Fruit fly (Drosophila melanogaster): Measurements from ENCODE around the gene RluA-2.
A peak's percentile ranks its signal among the peaks of the same experiment; 100 is the strongest.

The RluA-2 gene

DNA sequence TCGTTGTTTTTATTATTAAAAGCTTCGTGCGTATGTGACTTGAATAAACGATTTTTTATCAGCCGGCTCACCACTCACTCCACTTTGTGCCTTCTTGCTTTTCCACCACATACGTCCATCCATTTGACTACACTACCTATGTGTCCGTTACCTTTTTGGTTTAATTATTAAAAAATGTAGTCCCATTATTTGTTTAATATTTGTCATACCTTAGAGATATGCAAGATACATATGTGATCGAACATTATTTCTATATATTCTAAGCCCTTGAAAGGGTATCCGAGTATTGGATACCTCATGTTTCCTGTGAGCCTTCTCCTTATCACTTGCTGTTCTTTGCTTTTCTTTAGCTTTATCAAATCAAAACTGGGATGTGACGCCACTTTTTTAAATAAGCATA, 42.4 kb downstream of the RluA-2 start (continued):
- TF ChIP-seq Hr39 (GFP tag; optimal IDR thresholded peaks at IDR 0.05) (peak; percentile 91), CG8632 (GFP tag; optimal IDR thresholded peaks at IDR 0.05) (peak; percentile 85), CG3919 (GFP tag; optimal IDR thresholded peaks at IDR 0.05) (peak; percentile 87), CG6163 (GFP tag; IDR thresholded peaks at IDR 0.05) (peak; percentile 89), Ets96B (tag; optimal IDR thresholded peaks at IDR 0.05) (peak; percentile 91), cyc (GFP tag; optimal IDR thresholded peaks at IDR 0.05) (peak; percentile 90), CG31627 (GFP tag; optimal IDR thresholded peaks at IDR 0.05) (peak; percentile 90), CG10669 (GFP tag; optimal IDR thresholded peaks at IDR 0.05) (peak; percentile 88), CG34406 (GFP tag; optimal IDR thresholded peaks at IDR 0.05) (peak; percentile 88), CG6808 (GFP tag; optimal IDR thresholded peaks at IDR 0.05) (peak; percentile 77), topi (GFP tag; optimal IDR thresholded peaks at IDR 0.05) (peak; percentile 90), CG3032 (tag; optimal IDR thresholded peaks at IDR 0.05) (peak; percentile 84), Gug (GFP tag; IDR thresholded peaks at IDR 0.05) (peak; percentile 63), esn (GFP tag; optimal IDR thresholded peaks at IDR 0.05) (peak; percentile 94), CG6276 (GFP tag; optimal IDR thresholded peaks at IDR 0.05) (peak; percentile 67), CG32006 (GFP tag; optimal IDR thresholded peaks at IDR 0.05) (peak; percentile 66), Smox (GFP tag; optimal IDR thresholded peaks at IDR 0.05) (peak; percentile 87), CG11294 (GFP tag; IDR thresholded peaks at IDR 0.05) (peak; percentile 67), CG6792 (GFP tag; optimal IDR thresholded peaks at IDR 0.05) (peak; percentile 91), CG1621 (tag; optimal IDR thresholded peaks at IDR 0.05) (peak; percentile 84)

DNA sequence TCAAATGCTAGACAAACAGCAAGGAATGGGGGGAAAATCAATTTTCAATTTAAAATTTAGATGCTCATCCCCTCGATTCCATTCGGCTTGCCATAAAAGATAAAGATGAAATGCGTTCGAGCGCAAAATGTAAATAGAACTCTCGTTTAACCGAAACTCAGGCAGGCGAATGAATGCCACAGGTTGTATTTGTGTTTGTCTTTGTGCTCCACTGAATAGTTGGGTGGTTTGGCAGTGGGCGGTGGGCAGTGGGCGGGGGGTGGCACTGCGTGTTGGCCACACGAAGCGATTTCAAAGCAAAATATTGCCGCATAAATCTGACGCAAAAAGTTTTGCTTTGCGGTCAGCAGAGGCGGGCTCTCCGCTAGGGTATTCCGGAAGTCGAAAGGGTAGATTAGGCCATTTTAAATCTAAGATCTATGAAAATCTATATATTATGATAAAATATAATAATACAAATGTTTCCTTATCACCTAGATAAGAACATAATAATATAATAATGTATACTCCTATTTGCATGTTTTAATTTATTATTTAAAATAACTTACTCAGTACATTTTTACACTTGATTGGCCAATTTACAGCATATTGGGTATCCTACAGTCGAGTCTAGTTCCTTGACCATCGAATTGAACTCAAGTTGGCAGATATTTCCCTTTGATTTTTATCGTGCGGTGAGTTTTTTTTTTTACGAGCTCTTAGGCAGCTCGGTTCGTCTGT, 45.5 kb downstream of the RluA-2 start:
- TF ChIP-seq CG8319 (GFP tag; optimal IDR thresholded peaks at IDR 0.05) (no peak), CG6276 (GFP tag; optimal IDR thresholded peaks at IDR 0.05) (no peak), Sox15 (GFP tag; optimal IDR thresholded peaks at IDR 0.05) (no peak), spab (GFP tag; optimal IDR thresholded peaks at IDR 0.05) (no peak), Smox (GFP tag; optimal IDR thresholded peaks at IDR 0.05) (no peak), fkh (GFP tag; optimal IDR thresholded peaks at IDR 0.05) (no peak), CG10631 (GFP tag; optimal IDR thresholded peaks at IDR 0.05) (peak; percentile 8), Met (GFP tag; optimal IDR thresholded peaks at IDR 0.05) (no peak), CG15336 (GFP tag; IDR thresholded peaks at IDR 0.05) (peak; percentile 43; the same call in 1 of the 2 replicates), acj6 (GFP tag; optimal IDR thresholded peaks at IDR 0.05) (peak; percentile 9), cyc (GFP tag; optimal IDR thresholded peaks at IDR 0.05) (no peak), Lpt (GFP tag; optimal IDR thresholded peaks at IDR 0.05) (peak; percentile 10), dac (GFP tag; optimal IDR thresholded peaks at IDR 0.05) (no peak), CG3919 (GFP tag; optimal IDR thresholded peaks at IDR 0.05) (peak; percentile 1), net (GFP tag; optimal IDR thresholded peaks at IDR 0.05) (no peak), CG32006 (GFP tag; optimal IDR thresholded peaks at IDR 0.05) (peak; percentile 63), CG8119 (GFP tag; IDR thresholded peaks at IDR 0.05) (peak; percentile 55; the same call in 2 of the 3 replicates), Eip78C (GFP tag) (peak; percentile 46), salr (GFP tag; optimal IDR thresholded peaks at IDR 0.05) (peak in 1 of 2 experiments; percentile 13), Eip93F (GFP tag; optimal IDR thresholded peaks at IDR 0.05) (no peak), OdsH (GFP tag; optimal IDR thresholded peaks at IDR 0.05) (peak; percentile 28), lz (GFP tag; optimal IDR thresholded peaks at IDR 0.05) (no peak), Sox102F (GFP tag; optimal IDR thresholded peaks at IDR 0.05) (no peak)

All from whole organism, prepupa.